Fruit fly (Drosophila melanogaster): Measurements from ENCODE around the gene CG4592.
A peak's percentile ranks its signal among the peaks of the same experiment; 100 is the strongest.

The CG4592 gene

dm6 chr2L:9918020-9918959, 3.1 kb upstream of the CG4592 start, which contains the start of the genes CG5885 and CG4598 (continued):
- peak; percentile 38 for TF ChIP-seq Hsf (GFP tag; optimal IDR thresholded peaks at IDR 0.05)
- peak; percentile 75 for TF ChIP-seq grau (tag; optimal IDR thresholded peaks at IDR 0.05)
- peak; percentile 59 for TF ChIP-seq CG14014 (GFP tag; IDR thresholded peaks at IDR 0.05)
- TF ChIP-seq knrl (GFP tag; IDR thresholded peaks at IDR 0.05; ENCODE audit: partially characterized antibody): peak; percentile 82
- no peak for TF ChIP-seq CG2875 (GFP tag; optimal IDR thresholded peaks at IDR 0.05)
- peak; percentile 76 for TF ChIP-seq Dek (tag; optimal IDR thresholded peaks at IDR 0.05)
- peak; percentile 30 for TF ChIP-seq jumu (GFP tag; optimal IDR thresholded peaks at IDR 0.05)
- TF ChIP-seq CG3407 (GFP tag; optimal IDR thresholded peaks at IDR 0.05): peak; percentile 54
- TF ChIP-seq Myb (GFP tag; optimal IDR thresholded peaks at IDR 0.05): peak; percentile 84
- TF ChIP-seq chinmo (GFP tag; IDR thresholded peaks at IDR 0.05; ENCODE audit: partially characterized antibody): peak; percentile 83; the same call in 2 of the 4 replicates
- peak; percentile 81 for TF ChIP-seq row (GFP tag; IDR thresholded peaks at IDR 0.05)
- TF ChIP-seq CG32767 (GFP tag; IDR thresholded peaks at IDR 0.05): peak; percentile 34; the same call in 1 of the 2 replicates
- no peak for TF ChIP-seq NC2α (GFP tag; optimal IDR thresholded peaks at IDR 0.05)
- no peak for TF ChIP-seq CG10274 (GFP tag; optimal IDR thresholded peaks at IDR 0.05)
- TF ChIP-seq sc (optimal IDR thresholded peaks at IDR 0.05): no peak
- peak; percentile 28 for TF ChIP-seq sc (GFP tag; optimal IDR thresholded peaks at IDR 0.05)
- peak; percentile 11 for TF ChIP-seq CG18011 (GFP tag; optimal IDR thresholded peaks at IDR 0.05)
- TF ChIP-seq CG3995 (GFP tag; optimal IDR thresholded peaks at IDR 0.05): no peak
- TF ChIP-seq CG4328 (GFP tag; optimal IDR thresholded peaks at IDR 0.05): peak; percentile 50
- 0 out of 2 replicates have a peak, but pooled peaks have one; percentile 10 for TF ChIP-seq CG43689 (GFP tag; IDR thresholded peaks at IDR 0.05)
- TF ChIP-seq sens-2 (GFP tag; IDR thresholded peaks at IDR 0.05): peak; percentile 72; the same call in 1 of the 2 replicates
- peak; percentile 90 for TF ChIP-seq CG2116 (GFP tag; optimal IDR thresholded peaks at IDR 0.05)
- TF ChIP-seq CG8290 (GFP tag; optimal IDR thresholded peaks at IDR 0.05): peak; percentile 46
- TF ChIP-seq CG8290 (tag; optimal IDR thresholded peaks at IDR 0.05): peak in 1 of 2 experiments; percentile 76
- TF ChIP-seq h (optimal IDR thresholded peaks at IDR 0.05): no peak
- no peak for TF ChIP-seq p53 (GFP tag; optimal IDR thresholded peaks at IDR 0.05)
- TF ChIP-seq CG8944 (GFP tag; optimal IDR thresholded peaks at IDR 0.05): peak; percentile 9
- no peak for TF ChIP-seq CG33213 (GFP tag; optimal IDR thresholded peaks at IDR 0.05)
- TF ChIP-seq Rfx (GFP tag; IDR thresholded peaks at IDR 0.05): peak; percentile 80
- no peak for TF ChIP-seq CG18476 (GFP tag; optimal IDR thresholded peaks at IDR 0.05)
- peak; percentile 39 for TF ChIP-seq CG10654 (GFP tag; optimal IDR thresholded peaks at IDR 0.05)
- TF ChIP-seq CG6813 (GFP tag; optimal IDR thresholded peaks at IDR 0.05): peak; percentile 23
- TF ChIP-seq CG16863 (GFP tag; optimal IDR thresholded peaks at IDR 0.05): peak; percentile 27
- TF ChIP-seq CG10431 (GFP tag; optimal IDR thresholded peaks at IDR 0.05): peak; percentile 57
- peak; percentile 78 for TF ChIP-seq CG6791 (GFP tag; IDR thresholded peaks at IDR 0.05; ENCODE audit: partially characterized antibody)
- 0 out of 3 replicates have a peak, but pooled peaks have one; percentile 25 for TF ChIP-seq croc (GFP tag; conservative IDR thresholded peaks at IDR 0.05)
- TF ChIP-seq onecut (GFP tag; IDR thresholded peaks at IDR 0.05): peak; percentile 55; the same call in 1 of the 2 replicates
- peak; percentile 89 for TF ChIP-seq Deaf1 (tag; optimal IDR thresholded peaks at IDR 0.05)
- no peak for TF ChIP-seq eve (GFP tag; optimal IDR thresholded peaks at IDR 0.05)
- peak; percentile 71 for TF ChIP-seq CG17186 (GFP tag; optimal IDR thresholded peaks at IDR 0.05)
- peak; percentile 21 for TF ChIP-seq Dip3 (GFP tag; optimal IDR thresholded peaks at IDR 0.05)
- TF ChIP-seq CG32772 (GFP tag; IDR thresholded peaks at IDR 0.05): peak; percentile 28; the same call in 1 of the 2 replicates
- peak in 1 of 2 experiments; percentile 55 for TF ChIP-seq crp (GFP tag; optimal IDR thresholded peaks at IDR 0.05)
- peak; percentile 70 for TF ChIP-seq Ssrp (tag; optimal IDR thresholded peaks at IDR 0.05)
- TF ChIP-seq CG11695 (GFP tag; IDR thresholded peaks at IDR 0.05): peak; percentile 66; the same call in 2 of the 3 replicates
- TF ChIP-seq pzg (GFP tag; optimal IDR thresholded peaks at IDR 0.05): peak; percentile 90
- TF ChIP-seq CG6175 (GFP tag; IDR thresholded peaks at IDR 0.05): no peak
- TF ChIP-seq CG9727 (GFP tag; optimal IDR thresholded peaks at IDR 0.05): peak; percentile 57
- no peak for TF ChIP-seq CG9876 (GFP tag; optimal IDR thresholded peaks at IDR 0.05)
